Fruit fly (Drosophila melanogaster): ENCODE measurements around the gene CG11350.

dm6 chr3L:4531941-4532478, 49.4 kb downstream of the CG11350 start, which contains the start of gene Tie:
- TF ChIP-seq fru (GFP tag; optimal IDR thresholded peaks at IDR 0.05) (no peak), tai (GFP tag; optimal IDR thresholded peaks at IDR 0.05) (no peak), h (GFP tag; optimal IDR thresholded peaks at IDR 0.05) (no peak), CG9705 (GFP tag; optimal IDR thresholded peaks at IDR 0.05) (no peak), rgr (GFP tag; optimal IDR thresholded peaks at IDR 0.05) (no peak), CG32264 (GFP tag; optimal IDR thresholded peaks at IDR 0.05) (no peak), psq (GFP tag; optimal IDR thresholded peaks at IDR 0.05) (no peak), jim (GFP tag; optimal IDR thresholded peaks at IDR 0.05) (no peak), dsf (GFP tag; optimal IDR thresholded peaks at IDR 0.05; ENCODE audit: borderline replicate concordance) (no peak), Mio (GFP tag; optimal IDR thresholded peaks at IDR 0.05) (no peak)

All from whole organism, wandering third instar larva.